Fruit fly (Drosophila melanogaster): Measurements from ENCODE around the gene CG18549.
A peak's percentile ranks its signal among the peaks of the same experiment; 100 is the strongest.

CG18549 gene

DNA sequence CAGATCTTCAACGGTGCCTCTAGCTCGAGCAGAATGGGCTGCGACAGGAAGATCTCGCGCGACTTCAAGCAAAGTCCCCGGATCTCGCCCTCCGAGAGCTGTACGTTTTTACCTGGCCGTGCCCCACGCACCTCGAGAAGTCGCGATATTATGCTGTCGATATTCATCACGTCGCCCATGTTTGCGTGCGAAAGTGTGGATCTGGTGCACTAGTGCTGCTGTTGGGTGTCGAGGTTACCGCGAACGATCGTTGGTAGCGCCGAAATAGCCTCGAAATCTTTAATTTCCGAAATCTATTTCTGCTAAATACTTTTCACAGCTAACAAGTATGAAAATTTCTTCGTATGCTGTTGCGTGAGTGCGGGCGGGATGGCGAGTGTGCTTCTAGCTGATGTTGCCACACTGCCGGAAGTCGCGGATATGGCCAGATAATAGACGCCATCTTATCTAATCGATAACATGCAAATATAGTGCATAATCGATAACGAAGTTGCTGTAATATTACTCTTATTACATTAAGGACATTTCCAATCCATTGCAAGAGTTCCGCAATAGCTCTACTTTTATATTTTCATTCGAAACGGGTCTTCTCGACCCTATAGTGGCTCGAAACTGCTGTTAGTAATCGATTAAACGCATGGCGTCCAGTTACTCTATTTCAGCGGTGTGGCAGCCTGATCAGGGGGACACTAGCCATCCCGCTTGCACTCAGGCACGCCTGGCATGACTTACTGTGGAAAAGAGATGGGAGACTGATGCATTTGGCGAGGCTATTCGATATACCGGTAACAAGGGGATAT lies 23.4 kb upstream of the CG18549 start, which contains the start of gene Pp1-87B (continued):
- TF ChIP-seq trh (GFP tag; optimal IDR thresholded peaks at IDR 0.05) (no peak), Sin3A (optimal IDR thresholded peaks at IDR 0.05) (peak; percentile 100), CG12219 (GFP tag; optimal IDR thresholded peaks at IDR 0.05) (no peak), zen (tag; optimal IDR thresholded peaks at IDR 0.05) (peak; percentile 38), chn (GFP tag; optimal IDR thresholded peaks at IDR 0.05) (no peak), CG10366 (GFP tag; IDR thresholded peaks at IDR 0.05) (no peak), h (optimal IDR thresholded peaks at IDR 0.05) (no peak), cato (GFP tag; optimal IDR thresholded peaks at IDR 0.05; ENCODE audit: borderline replicate concordance) (no peak), Kr (GFP tag; optimal IDR thresholded peaks at IDR 0.05) (no peak), Ets97D (GFP tag; optimal IDR thresholded peaks at IDR 0.05) (peak; percentile 94), CG10321 (GFP tag; IDR thresholded peaks at IDR 0.05) (peak; percentile 91), Elba2 (GFP tag; optimal IDR thresholded peaks at IDR 0.05) (peak; percentile 98), CG4730 (GFP tag; IDR thresholded peaks at IDR 0.05) (no peak), CG17912 (GFP tag; optimal IDR thresholded peaks at IDR 0.05) (no peak), pan (optimal IDR thresholded peaks at IDR 0.05) (no peak), pan (GFP tag; optimal IDR thresholded peaks at IDR 0.05 in 1 of 2, IDR thresholded peaks at IDR 0.05 in 1 of 2) (no peak), CG18619 (GFP tag; optimal IDR thresholded peaks at IDR 0.05) (peak; percentile 37), Dfd (GFP tag; optimal IDR thresholded peaks at IDR 0.05) (peak in 1 of 2 experiments; percentile 30), CG30403 (GFP tag; optimal IDR thresholded peaks at IDR 0.05) (peak; percentile 39), CG33213 (GFP tag; optimal IDR thresholded peaks at IDR 0.05) (no peak), Abd-B (GFP tag; optimal IDR thresholded peaks at IDR 0.05) (peak; percentile 30), jumu (GFP tag; optimal IDR thresholded peaks at IDR 0.05) (peak; percentile 76), Meics (GFP tag; optimal IDR thresholded peaks at IDR 0.05) (peak; percentile 56), CG16863 (GFP tag; optimal IDR thresholded peaks at IDR 0.05) (no peak), Fer1 (GFP tag; optimal IDR thresholded peaks at IDR 0.05) (peak; percentile 14), sug (tag; optimal IDR thresholded peaks at IDR 0.05) (peak; percentile 55), Xbp1 (GFP tag; optimal IDR thresholded peaks at IDR 0.05) (peak; percentile 4), chinmo (GFP tag; IDR thresholded peaks at IDR 0.05; ENCODE audit: partially characterized antibody) (no peak), mirr (GFP tag; optimal IDR thresholded peaks at IDR 0.05) (peak; percentile 2), dmrt11E (tag; optimal IDR thresholded peaks at IDR 0.05) (no peak), CG12942 (GFP tag; optimal IDR thresholded peaks at IDR 0.05) (no peak), CG6791 (GFP tag; IDR thresholded peaks at IDR 0.05; ENCODE audit: partially characterized antibody) (peak; percentile 55; the same call in 2 of the 3 replicates), CG8924 (tag; optimal IDR thresholded peaks at IDR 0.05) (peak; percentile 43), ab (GFP tag; optimal IDR thresholded peaks at IDR 0.05) (no peak), CG16813 (GFP tag; IDR thresholded peaks at IDR 0.05; ENCODE audit: partially characterized antibody) (peak; percentile 55; the same call in 1 of the 3 replicates), lola (GFP tag; optimal IDR thresholded peaks at IDR 0.05) (peak in 1 of 3 experiments; percentile 28), p53 (GFP tag; optimal IDR thresholded peaks at IDR 0.05) (peak; percentile 14), row (GFP tag; IDR thresholded peaks at IDR 0.05) (0 out of 3 replicates have a peak, but pooled peaks have one; percentile 10), ftz-f1 (GFP tag; optimal IDR thresholded peaks at IDR 0.05) (no peak), CG9437 (GFP tag; optimal IDR thresholded peaks at IDR 0.05) (peak; percentile 37), Sry-δ (GFP tag; optimal IDR thresholded peaks at IDR 0.05) (peak; percentile 75), sima (GFP tag; optimal IDR thresholded peaks at IDR 0.05) (no peak), CG6854 (GFP tag; optimal IDR thresholded peaks at IDR 0.05) (no peak), vvl (GFP tag; IDR thresholded peaks at IDR 0.05) (peak; percentile 25; the same call in 1 of the 2 replicates), MESR4 (GFP tag; optimal IDR thresholded peaks at IDR 0.05) (peak; percentile 98), Dll (GFP tag; IDR thresholded peaks at IDR 0.05; ENCODE audit: partially characterized antibody) (0 out of 4 replicates have a peak, but pooled peaks have one; percentile 23), Lpt (GFP tag; optimal IDR thresholded peaks at IDR 0.05) (no peak), CG4360 (GFP tag; IDR thresholded peaks at IDR 0.05) (no peak), ap (GFP tag; IDR thresholded peaks at IDR 0.05) (no peak), CG1647 (GFP tag; optimal IDR thresholded peaks at IDR 0.05) (no peak)

Data from whole organism, embryonic.